Worm (Caenorhabditis elegans): ENCODE results near the gene M18.6.

The M18.6 gene

DNA sequence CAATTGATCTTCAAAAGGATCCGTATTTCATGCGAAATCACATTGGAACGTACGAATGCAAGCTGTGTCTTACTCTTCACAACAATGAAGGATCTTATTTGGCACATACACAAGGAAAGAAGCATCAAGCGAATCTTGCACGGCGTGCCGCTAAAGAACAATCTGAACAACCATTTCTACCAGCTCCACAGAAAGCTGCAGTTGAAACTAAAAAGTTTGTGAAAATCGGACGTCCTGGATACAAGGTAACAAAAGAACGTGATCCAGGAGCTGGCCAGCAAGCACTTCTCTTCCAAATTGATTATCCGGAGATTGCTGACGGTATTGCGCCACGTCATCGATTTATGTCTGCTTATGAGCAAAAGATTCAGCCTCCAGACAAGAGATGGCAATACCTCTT, 36.5 kb upstream of the M18.6 start:
- no peak for TF ChIP-seq M03D4.4 (tag; optimal IDR thresholded peaks at IDR 0.05)
- no peak for TF ChIP-seq unc-120 (tag; optimal IDR thresholded peaks at IDR 0.05; ENCODE audit: poor library complexity, severe bottlenecking)
- no peak for TF ChIP-seq cnd-1 (tag; optimal IDR thresholded peaks at IDR 0.05)
- TF ChIP-seq lin-13 (tag; optimal IDR thresholded peaks at IDR 0.05), result no peak
- TF ChIP-seq ztf-11 (tag; optimal IDR thresholded peaks at IDR 0.05), result no peak
- no peak for TF ChIP-seq hlh-1 (tag; optimal IDR thresholded peaks at IDR 0.05)

DNA sequence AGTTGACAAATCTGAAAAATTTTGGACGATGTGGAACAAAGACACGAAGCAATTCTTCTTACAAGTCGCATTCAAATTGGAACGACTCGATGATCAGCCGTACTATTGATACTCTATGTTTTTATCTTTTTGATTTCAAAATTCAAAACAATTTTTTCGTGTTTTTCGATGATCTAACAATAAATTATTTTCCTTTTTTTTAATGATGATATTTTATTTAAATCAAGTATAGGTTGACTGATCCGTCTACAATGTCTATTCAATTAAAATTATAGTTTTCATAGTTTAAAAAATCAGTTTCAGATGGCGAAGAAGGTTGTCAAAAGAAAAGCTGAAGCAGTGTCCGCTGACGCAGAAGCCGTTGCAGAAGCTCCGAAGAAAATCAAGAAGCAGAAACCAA, 36.0 kb upstream of the M18.6 start, which contains the start of gene rbm-34:
Gene rbm-34 (plus strand): TSS at position 301 of the 400 bp plus-strand sequence.
- TF ChIP-seq ztf-11 (tag; optimal IDR thresholded peaks at IDR 0.05) (no peak), lsy-2 (tag; optimal IDR thresholded peaks at IDR 0.05) (no peak), nhr-28 (tag; optimal IDR thresholded peaks at IDR 0.05) (no peak)

- TF ChIP-seq nhr-2 (tag; optimal IDR thresholded peaks at IDR 0.05), result no peak
- TF ChIP-seq ces-1 (GFP tag; optimal IDR thresholded peaks at IDR 0.05), result no peak
- peak; percentile 82 for TF ChIP-seq M03D4.4 (tag; optimal IDR thresholded peaks at IDR 0.05)
- TF ChIP-seq lin-13 (tag; optimal IDR thresholded peaks at IDR 0.05), result no peak
- peak; percentile 80 for TF ChIP-seq ceh-83 (GFP tag; optimal IDR thresholded peaks at IDR 0.05)
- peak; percentile 68 for TF ChIP-seq lin-32 (GFP tag; optimal IDR thresholded peaks at IDR 0.05)
- no peak for TF ChIP-seq snpc-4 (tag; optimal IDR thresholded peaks at IDR 0.05)
- peak; percentile 57 for TF ChIP-seq unc-120 (tag; optimal IDR thresholded peaks at IDR 0.05; ENCODE audit: poor library complexity, severe bottlenecking)
- peak; percentile 77 for TF ChIP-seq cnd-1 (tag; optimal IDR thresholded peaks at IDR 0.05)
- peak; percentile 65 for TF ChIP-seq pha-4 (tag; optimal IDR thresholded peaks at IDR 0.05)
- peak; percentile 77 for TF ChIP-seq tbx-8 (GFP tag; optimal IDR thresholded peaks at IDR 0.05)
- no peak for TF ChIP-seq zip-8 (tag; optimal IDR thresholded peaks at IDR 0.05)
- TF ChIP-seq ztf-11 (tag; optimal IDR thresholded peaks at IDR 0.05), result no peak
- TF ChIP-seq lsy-2 (tag; optimal IDR thresholded peaks at IDR 0.05), result no peak
- TF ChIP-seq ceh-39 (tag; optimal IDR thresholded peaks at IDR 0.05), result no peak
- no peak for TF ChIP-seq nhr-28 (tag; optimal IDR thresholded peaks at IDR 0.05)
- no peak for TF ChIP-seq hlh-1 (tag; optimal IDR thresholded peaks at IDR 0.05)
- no peak for TF ChIP-seq nhr-237 (tag; optimal IDR thresholded peaks at IDR 0.05)
- no peak for TF ChIP-seq nhr-12 (tag; optimal IDR thresholded peaks at IDR 0.05)
- TF ChIP-seq nhr-76 (tag; optimal IDR thresholded peaks at IDR 0.05), result no peak
- peak; percentile 25 for TF ChIP-seq flh-1 (GFP tag; optimal IDR thresholded peaks at IDR 0.05)
- peak; percentile 23 for TF ChIP-seq elt-1 (tag; optimal IDR thresholded peaks at IDR 0.05; ENCODE audit: borderline replicate concordance, insufficient read depth)
- no peak for TF ChIP-seq blmp-1 (tag; optimal IDR thresholded peaks at IDR 0.05)
- peak; percentile 62 for TF ChIP-seq ceh-43 (GFP tag; optimal IDR thresholded peaks at IDR 0.05)
- no peak for TF ChIP-seq unc-39 (tag; optimal IDR thresholded peaks at IDR 0.05)
- TF ChIP-seq mls-2 (tag; optimal IDR thresholded peaks at IDR 0.05), result peak; percentile 84
- TF ChIP-seq mab-5 (tag; optimal IDR thresholded peaks at IDR 0.05), result no peak
- TF ChIP-seq unc-62 (GFP tag; optimal IDR thresholded peaks at IDR 0.05), result no peak
- no peak for TF ChIP-seq elt-3 (tag; optimal IDR thresholded peaks at IDR 0.05)
- TF ChIP-seq sem-2 (GFP tag; optimal IDR thresholded peaks at IDR 0.05), result peak; percentile 42
- TF ChIP-seq sptf-1 (tag; optimal IDR thresholded peaks at IDR 0.05), result peak; percentile 83
- TF ChIP-seq mep-1 (tag; optimal IDR thresholded peaks at IDR 0.05), result no peak
- peak; percentile 88 for TF ChIP-seq ham-2 (GFP tag; optimal IDR thresholded peaks at IDR 0.05)
- TF ChIP-seq drap-1 (GFP tag; optimal IDR thresholded peaks at IDR 0.05), result peak; percentile 75
- TF ChIP-seq bed-3 (GFP tag; optimal IDR thresholded peaks at IDR 0.05), result no peak
These were observed 34.6 kb upstream of the M18.6 start for ce11 chrIV:12086498-12086897.

DNA sequence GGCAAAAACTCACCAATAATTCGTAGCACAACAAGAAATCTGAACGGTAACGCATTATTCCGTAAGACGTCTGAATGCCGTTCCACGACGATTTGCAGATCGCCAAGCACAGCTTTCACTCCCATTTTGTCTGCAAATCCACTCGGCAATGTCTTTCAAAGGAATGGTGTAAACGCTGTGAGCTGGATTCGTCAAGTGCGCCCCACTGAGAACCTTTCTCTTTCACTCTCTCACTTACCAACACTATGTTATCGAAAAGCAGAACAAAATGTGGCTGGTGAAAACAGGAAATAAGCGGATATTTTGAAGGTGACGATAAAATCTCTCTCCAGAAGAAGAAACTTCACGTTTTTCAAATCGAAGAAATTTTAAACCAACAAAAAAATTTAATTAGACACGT, 32.2 kb upstream of the M18.6 start:
- TF ChIP-seq lsy-2 (tag; optimal IDR thresholded peaks at IDR 0.05), result peak; percentile 28
- TF ChIP-seq sem-2 (GFP tag; optimal IDR thresholded peaks at IDR 0.05), result no peak
- TF ChIP-seq ceh-43 (GFP tag; optimal IDR thresholded peaks at IDR 0.05), result no peak
- TF ChIP-seq mep-1 (tag; optimal IDR thresholded peaks at IDR 0.05), result peak; percentile 35
- peak; percentile 11 for TF ChIP-seq nhr-237 (tag; optimal IDR thresholded peaks at IDR 0.05)
- TF ChIP-seq unc-120 (tag; optimal IDR thresholded peaks at IDR 0.05; ENCODE audit: poor library complexity, severe bottlenecking), result no peak
- peak; percentile 36 for TF ChIP-seq ham-2 (GFP tag; optimal IDR thresholded peaks at IDR 0.05)
- peak; percentile 58 for TF ChIP-seq blmp-1 (tag; optimal IDR thresholded peaks at IDR 0.05)
